Fruit fly (Drosophila melanogaster): ENCODE data around the gene Polr2G.

Gene Polr2G

dm6 chr3R:15198052-15198793, 24.8 kb downstream of the Polr2G start:
- TF ChIP-seq dl (GFP tag; optimal IDR thresholded peaks at IDR 0.05; ENCODE audit: insufficient read depth in 1 of 2, partially characterized antibody in 2 of 2) (no peak), N (GFP tag; optimal IDR thresholded peaks at IDR 0.05) (no peak), CG9705 (GFP tag; optimal IDR thresholded peaks at IDR 0.05) (no peak), Hr78 (GFP tag; optimal IDR thresholded peaks at IDR 0.05) (no peak), Rel (GFP tag; optimal IDR thresholded peaks at IDR 0.05) (no peak), Rel (tag; optimal IDR thresholded peaks at IDR 0.05) (peak; percentile 12), br (GFP tag; optimal IDR thresholded peaks at IDR 0.05) (peak; percentile 15), Jra (GFP tag; optimal IDR thresholded peaks at IDR 0.05) (no peak), h (GFP tag; optimal IDR thresholded peaks at IDR 0.05) (peak; percentile 76), brk (GFP tag; optimal IDR thresholded peaks at IDR 0.05) (peak; percentile 35), Dfd (GFP tag; optimal IDR thresholded peaks at IDR 0.05) (no peak)

dm6 chr3R:15197373-15197772, 25.6 kb downstream of the Polr2G start:
- TF ChIP-seq rgr (GFP tag; optimal IDR thresholded peaks at IDR 0.05) = no peak
- peak; percentile 9 for TF ChIP-seq Hr83 (GFP tag; optimal IDR thresholded peaks at IDR 0.05; ENCODE audit: poor library complexity, severe bottlenecking)
- TF ChIP-seq Rel (GFP tag; optimal IDR thresholded peaks at IDR 0.05) = no peak
- TF ChIP-seq Rel (tag; optimal IDR thresholded peaks at IDR 0.05) = peak; percentile 73
- no peak for TF ChIP-seq Sp1 (GFP tag; optimal IDR thresholded peaks at IDR 0.05)
- no peak for TF ChIP-seq CrebA (GFP tag; optimal IDR thresholded peaks at IDR 0.05; ENCODE audit: borderline replicate concordance)

dm6 chr3R:15196134-15197034, 26.6 kb downstream of the Polr2G start, which contains the start of the genes Kpc1 and CG42542:
Gene Kpc1, minus strand, starts transcription at chr3R:15196210.
Gene CG42542, plus strand, starts transcription at chr3R:15196598.
- peak; percentile 82 for TF ChIP-seq ey (GFP tag; optimal IDR thresholded peaks at IDR 0.05)
- TF ChIP-seq dl (GFP tag; optimal IDR thresholded peaks at IDR 0.05; ENCODE audit: insufficient read depth in 1 of 2, partially characterized antibody in 2 of 2) = peak in 1 of 2 experiments; percentile 6
- TF ChIP-seq brk (GFP tag; optimal IDR thresholded peaks at IDR 0.05) = no peak
- TF ChIP-seq CrebA (GFP tag; optimal IDR thresholded peaks at IDR 0.05; ENCODE audit: borderline replicate concordance) = peak; percentile 64
- TF ChIP-seq h (GFP tag; optimal IDR thresholded peaks at IDR 0.05) = peak; percentile 83
- peak; percentile 93 for TF ChIP-seq Hr83 (GFP tag; optimal IDR thresholded peaks at IDR 0.05; ENCODE audit: poor library complexity, severe bottlenecking)
- peak; percentile 34 to 83 for TF ChIP-seq foxo (GFP tag; optimal IDR thresholded peaks at IDR 0.05)
- TF ChIP-seq dsf (GFP tag; optimal IDR thresholded peaks at IDR 0.05; ENCODE audit: borderline replicate concordance) = peak; percentile 72
- peak; percentile 49 for TF ChIP-seq CG9705 (GFP tag; optimal IDR thresholded peaks at IDR 0.05)
- peak; percentile 77 for TF ChIP-seq fru (GFP tag; optimal IDR thresholded peaks at IDR 0.05)
- peak; percentile 69 for TF ChIP-seq psq (GFP tag; optimal IDR thresholded peaks at IDR 0.05)
- TF ChIP-seq Dfd (GFP tag; optimal IDR thresholded peaks at IDR 0.05) = no peak
- peak; percentile 19 for TF ChIP-seq Dif (GFP tag; optimal IDR thresholded peaks at IDR 0.05; ENCODE audit: partially characterized antibody)
- TF ChIP-seq lola (GFP tag; optimal IDR thresholded peaks at IDR 0.05) = no peak
- no peak for TF ChIP-seq Mio (GFP tag; optimal IDR thresholded peaks at IDR 0.05)
- TF ChIP-seq jim (GFP tag; optimal IDR thresholded peaks at IDR 0.05) = peak; percentile 52
- peak; percentile 89 for TF ChIP-seq Myc (optimal IDR thresholded peaks at IDR 0.05)
- TF ChIP-seq usp (GFP tag; optimal IDR thresholded peaks at IDR 0.05) = no peak
- TF ChIP-seq sv (GFP tag; optimal IDR thresholded peaks at IDR 0.05) = peak; percentile 87
- TF ChIP-seq Hr78 (GFP tag; optimal IDR thresholded peaks at IDR 0.05) = no peak
- peak; percentile 60 for TF ChIP-seq HLH106 (tag; optimal IDR thresholded peaks at IDR 0.05)
- TF ChIP-seq Vsx2 (GFP tag; optimal IDR thresholded peaks at IDR 0.05; ENCODE audit: partially characterized antibody) = peak; percentile 92
- no peak for TF ChIP-seq pan (optimal IDR thresholded peaks at IDR 0.05)
- peak; percentile 83 for TF ChIP-seq rgr (GFP tag; optimal IDR thresholded peaks at IDR 0.05)
- no peak for TF ChIP-seq Abd-B (GFP tag; optimal IDR thresholded peaks at IDR 0.05)
- TF ChIP-seq Sp1 (GFP tag; optimal IDR thresholded peaks at IDR 0.05) = peak; percentile 64
- peak; percentile 70 for TF ChIP-seq CG32264 (GFP tag; optimal IDR thresholded peaks at IDR 0.05)
- TF ChIP-seq dmrt93B (GFP tag; optimal IDR thresholded peaks at IDR 0.05) = peak; percentile 52
- TF ChIP-seq Hnf4 (GFP tag; optimal IDR thresholded peaks at IDR 0.05) = peak; percentile 92
- peak; percentile 74 for TF ChIP-seq GATAd (GFP tag; optimal IDR thresholded peaks at IDR 0.05)
- peak; percentile 72 for TF ChIP-seq OdsH (GFP tag; optimal IDR thresholded peaks at IDR 0.05)
- TF ChIP-seq br (GFP tag; optimal IDR thresholded peaks at IDR 0.05) = peak; percentile 74
- TF ChIP-seq N (GFP tag; optimal IDR thresholded peaks at IDR 0.05) = no peak
- no peak for TF ChIP-seq tai (GFP tag; optimal IDR thresholded peaks at IDR 0.05)
- TF ChIP-seq woc (GFP tag; optimal IDR thresholded peaks at IDR 0.05) = peak; percentile 95
- peak; percentile 94 for TF ChIP-seq Jra (GFP tag; optimal IDR thresholded peaks at IDR 0.05)
- peak; percentile 56 for TF ChIP-seq sage (GFP tag; optimal IDR thresholded peaks at IDR 0.05)
- TF ChIP-seq Rel (GFP tag; optimal IDR thresholded peaks at IDR 0.05) = no peak
- TF ChIP-seq Rel (tag; optimal IDR thresholded peaks at IDR 0.05) = peak; percentile 60
